Worm (Caenorhabditis elegans) whole organism, late embryonic: Measurements from ENCODE around the gene F58E2.2.
A peak's percentile ranks its signal among the peaks of the same experiment; 100 is the strongest.

ENCODE experiments used
- elt-2 ChIP-seq: sonication (generic microtip); optimal IDR thresholded peaks from 2 replicates; lab custom pipeline; 2016; ENCODE audit warnings: missing genetic modification reagents, missing genetic modification characterization, missing compliant biosample characterization
- fkh-10 ChIP-seq: fragments of 150-350 bp; optimal IDR thresholded peaks from 2 replicates; lab custom pipeline; 2014; ENCODE audit warnings: missing biosample characterization, missing genetic modification reagents, missing genetic modification characterization
- fkh-6 ChIP-seq: sonication (generic microtip); optimal IDR thresholded peaks from 2 replicates; lab custom pipeline; 2016; ENCODE audit warnings: missing genetic modification characterization, missing compliant biosample characterization
- rnt-1 ChIP-seq: sonication (generic microtip); optimal IDR thresholded peaks from 2 replicates; lab custom pipeline; 2016; ENCODE audit warnings: missing genetic modification characterization, missing compliant biosample characterization

DNA sequence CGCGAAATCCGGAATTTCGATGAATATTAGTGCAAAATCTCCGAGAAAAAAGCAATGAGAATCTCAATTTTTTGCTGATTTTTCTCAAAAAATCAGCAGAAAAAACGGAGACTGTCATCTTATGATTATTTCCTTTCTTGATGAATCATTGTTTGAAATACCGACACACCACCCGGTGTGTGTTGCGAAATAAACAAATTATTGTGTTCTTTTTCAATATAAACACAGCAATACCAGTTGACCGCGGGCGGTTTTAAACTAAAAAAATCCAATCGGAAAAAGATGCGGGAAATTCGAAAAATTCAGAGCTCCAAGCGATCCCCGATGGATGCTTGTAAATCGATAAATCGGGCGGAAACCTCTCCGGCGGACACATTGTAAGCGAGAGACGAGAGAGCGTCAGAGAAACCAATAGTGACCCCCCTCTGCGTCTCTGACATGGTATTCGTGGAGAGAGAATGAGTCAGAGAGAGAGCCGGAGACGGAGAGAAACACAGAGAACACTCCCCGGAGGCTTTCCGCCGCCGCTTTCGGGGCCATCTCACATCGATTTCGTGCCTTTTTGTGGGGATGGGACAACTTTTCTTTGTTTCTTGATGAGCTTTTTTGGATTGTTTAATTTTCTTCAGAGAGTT is 45.7 kb downstream of the F58E2.2 start:
- TF ChIP-seq elt-2 (tag; lab: Kevin White, UChicago) (peak; percentile 0), fkh-6 (tag; lab: Kevin White, UChicago) (no peak), fkh-10 (no peak), rnt-1 (no peak)
